Worm (Caenorhabditis elegans) whole organism, L4/young adult: Measurements from ENCODE around the gene Y55F3C.17.

Source experiments
- W03F9.2 ChIP-seq: fragments of 150-350 bp; optimal IDR thresholded peaks from 2 replicates; lab custom pipeline; 2014; ENCODE audit warnings: missing biosample characterization, missing genetic modification characterization
- dao-5 ChIP-seq: sonication (generic microtip); optimal IDR thresholded peaks from 2 replicates; lab custom pipeline; 2016; ENCODE audit warnings: missing genotype, missing genetic modification characterization, moderate library complexity, missing compliant biosample characterization
- him-1 ChIP-seq: sonication (generic microtip); optimal IDR thresholded peaks from 2 replicates; lab custom pipeline; 2016; ENCODE audit warnings: missing genotype, missing genetic modification reagents, missing genetic modification characterization, missing compliant biosample characterization

Gene Y55F3C.17

DNA sequence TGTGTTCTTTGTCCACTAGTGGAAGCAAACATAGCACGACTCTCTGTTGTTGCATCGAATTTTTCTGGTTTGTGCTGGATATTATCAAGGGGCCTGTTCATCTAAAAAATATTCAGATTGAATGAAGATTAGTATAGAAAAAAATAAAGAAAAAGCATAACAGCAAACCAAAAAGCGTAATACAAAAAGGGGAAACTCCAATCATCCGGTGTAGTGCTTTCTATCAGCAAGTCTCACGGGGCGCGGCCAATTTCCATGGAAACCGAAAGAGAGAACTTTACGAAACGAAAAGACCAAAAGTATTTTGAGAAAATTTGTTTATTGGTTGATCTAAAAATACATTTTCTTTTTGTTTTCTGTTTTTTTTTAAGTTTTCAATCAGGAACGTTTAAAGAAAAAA is at the start of gene Y55F3C.17:
Gene Y55F3C.17, minus strand, starts transcription at position 101 of the 400 bp plus-strand sequence.
- TF ChIP-seq dao-5 (tag; lab: Kevin White, UChicago): no peak
- no peak for TF ChIP-seq him-1 (tag; lab: Kevin White, UChicago)

ce11 chrIV:746333-746732 is 48.1 kb upstream of the Y55F3C.17 start:
- TF ChIP-seq W03F9.2 (tag; lab: Kevin White, UChicago) (no peak), him-1 (tag; lab: Kevin White, UChicago) (no peak), dao-5 (tag; lab: Kevin White, UChicago) (no peak)

- TF ChIP-seq W03F9.2 (tag; lab: Kevin White, UChicago) (no peak), dao-5 (tag; lab: Kevin White, UChicago) (no peak), him-1 (tag; lab: Kevin White, UChicago) (no peak)
These were observed 43.6 kb upstream of the Y55F3C.17 start for ce11 chrIV:741831-742230.

DNA sequence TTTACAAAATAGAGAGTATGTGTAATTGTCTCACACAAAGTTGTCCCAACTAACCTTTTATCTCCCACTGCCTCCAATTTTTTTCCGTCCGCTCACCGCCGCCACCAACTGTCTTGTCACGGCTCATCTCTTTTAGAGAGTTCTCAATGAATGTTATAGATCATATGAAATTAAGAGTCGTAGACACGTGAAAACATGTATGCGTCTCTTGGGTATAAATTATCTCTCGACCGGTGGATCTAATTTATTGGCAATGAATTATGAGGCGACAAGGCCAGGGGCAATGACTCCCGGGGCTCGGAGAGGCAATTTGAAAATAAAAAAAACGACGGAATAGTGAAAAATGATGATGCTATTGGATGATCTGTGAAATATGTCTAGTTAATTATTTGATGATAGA is 42.5 kb upstream of the Y55F3C.17 start:
- no peak for TF ChIP-seq him-1 (tag; lab: Kevin White, UChicago)
- no peak for TF ChIP-seq dao-5 (tag; lab: Kevin White, UChicago)
- TF ChIP-seq W03F9.2 (tag; lab: Kevin White, UChicago): no peak

DNA sequence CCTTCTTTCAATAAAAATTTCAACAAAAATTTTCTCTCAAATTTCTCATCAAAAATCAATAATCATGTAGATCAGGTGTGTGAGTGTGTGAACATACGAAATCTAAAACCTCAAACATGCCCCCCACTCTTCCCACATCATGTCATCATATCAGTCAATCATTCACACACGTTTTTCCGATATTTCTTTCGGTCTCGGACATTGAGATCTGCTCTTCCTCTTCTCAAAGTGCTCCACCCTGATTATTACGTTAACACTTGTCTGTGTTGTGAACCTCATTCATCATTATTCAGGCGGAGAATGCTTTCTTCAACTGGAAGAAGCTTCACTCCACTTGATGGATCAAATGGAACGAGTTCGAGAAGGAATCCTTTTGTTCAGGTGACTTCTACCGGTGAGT is 38.2 kb upstream of the Y55F3C.17 start, which contains the start of gene kvs-5:
Gene kvs-5, plus strand, starts transcription at position 301 of the 400 bp plus-strand sequence.
- TF ChIP-seq him-1 (tag; lab: Kevin White, UChicago): no peak
- no peak for TF ChIP-seq W03F9.2 (tag; lab: Kevin White, UChicago)

DNA sequence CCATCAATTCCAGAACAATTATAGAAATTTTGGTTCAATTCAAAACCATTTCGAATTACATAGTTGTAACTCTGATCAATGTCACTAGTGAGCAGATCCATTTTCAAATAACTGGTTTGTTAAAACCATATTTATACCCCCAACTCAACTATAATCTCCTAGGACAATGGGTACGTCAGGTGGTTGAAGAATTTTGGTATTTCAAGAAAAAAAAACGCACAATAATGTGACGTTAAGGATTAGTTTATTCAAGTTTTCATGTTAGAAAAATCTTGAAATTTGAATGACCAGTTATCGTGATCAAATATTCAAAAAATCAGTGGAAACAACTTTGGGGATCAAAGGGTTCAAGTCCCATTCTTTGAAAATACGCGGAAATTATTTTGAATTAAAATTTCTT is 32.7 kb upstream of the Y55F3C.17 start, which contains the start of gene srt-24:
Gene srt-24, minus strand, starts transcription at position 101 of the 400 bp plus-strand sequence.
- TF ChIP-seq W03F9.2 (tag; lab: Kevin White, UChicago) (no peak), dao-5 (tag; lab: Kevin White, UChicago) (no peak), him-1 (tag; lab: Kevin White, UChicago) (no peak)

ce11 chrIV:728095-728494 is 29.9 kb upstream of the Y55F3C.17 start, which contains the start of gene Y55F3C.9:
Gene Y55F3C.9 (minus strand): TSS chrIV:728195.
- TF ChIP-seq W03F9.2 (tag; lab: Kevin White, UChicago) (no peak), him-1 (tag; lab: Kevin White, UChicago) (no peak), dao-5 (tag; lab: Kevin White, UChicago) (no peak)

DNA sequence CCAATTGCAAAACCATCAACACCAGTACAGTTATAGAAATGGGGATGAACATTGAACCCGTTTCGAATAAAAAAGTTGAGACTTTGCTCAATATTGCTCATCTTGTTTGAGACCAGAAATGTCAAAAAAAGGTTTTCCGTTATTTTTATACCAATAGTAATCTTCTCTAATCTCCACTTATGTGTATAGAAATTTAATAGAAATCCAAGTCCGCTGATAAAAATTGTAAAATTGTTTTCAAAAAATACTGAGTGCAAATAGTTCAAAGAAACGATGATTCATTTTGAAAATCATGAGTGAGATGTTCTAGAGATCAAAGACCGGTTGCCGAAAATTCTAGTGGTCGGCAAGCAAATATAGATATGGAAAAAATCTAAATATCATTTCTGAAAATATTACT is 21.1 kb upstream of the Y55F3C.17 start, which contains the start of gene Y55F3C.10:
Gene Y55F3C.10, minus strand, starts transcription at position 101 of the 400 bp plus-strand sequence.
- TF ChIP-seq him-1 (tag; lab: Kevin White, UChicago) (no peak), W03F9.2 (tag; lab: Kevin White, UChicago) (no peak), dao-5 (tag; lab: Kevin White, UChicago) (no peak)

ce11 chrIV:716323-716722 is 18.1 kb upstream of the Y55F3C.17 start, which contains the start of gene clec-164:
Gene clec-164 (plus strand): TSS chrIV:716623.
- TF ChIP-seq W03F9.2 (tag; lab: Kevin White, UChicago) (no peak), dao-5 (tag; lab: Kevin White, UChicago) (no peak), him-1 (tag; lab: Kevin White, UChicago) (no peak)

DNA sequence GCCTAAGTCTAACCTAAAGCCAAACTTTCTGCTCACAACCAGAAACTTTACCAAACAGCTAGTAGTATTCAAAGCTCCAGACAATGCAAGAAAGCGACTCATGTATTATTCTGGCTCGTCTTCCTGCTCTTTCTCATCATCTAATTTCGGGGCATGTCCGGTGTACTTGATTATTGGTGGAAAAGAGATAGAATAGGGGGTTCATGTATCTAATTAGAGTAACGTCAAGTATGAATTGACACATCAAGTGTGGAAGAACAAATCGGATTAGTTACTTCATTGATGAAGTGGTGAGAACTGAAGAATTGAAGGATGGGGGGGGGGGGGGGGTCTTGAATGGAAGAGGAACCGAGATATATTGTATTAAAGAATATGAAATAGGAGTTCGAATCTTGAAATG is 17.2 kb upstream of the Y55F3C.17 start:
- TF ChIP-seq dao-5 (tag; lab: Kevin White, UChicago): no peak
- TF ChIP-seq W03F9.2 (tag; lab: Kevin White, UChicago): no peak
- no peak for TF ChIP-seq him-1 (tag; lab: Kevin White, UChicago)

- no peak for TF ChIP-seq dao-5 (tag; lab: Kevin White, UChicago)
- TF ChIP-seq him-1 (tag; lab: Kevin White, UChicago): no peak
- no peak for TF ChIP-seq W03F9.2 (tag; lab: Kevin White, UChicago)
These were observed 9.4 kb upstream of the Y55F3C.17 start, which contains the start of gene cutl-26 for ce11 chrIV:707635-708034. Gene cutl-26 (minus strand): TSS chrIV:707735.

DNA sequence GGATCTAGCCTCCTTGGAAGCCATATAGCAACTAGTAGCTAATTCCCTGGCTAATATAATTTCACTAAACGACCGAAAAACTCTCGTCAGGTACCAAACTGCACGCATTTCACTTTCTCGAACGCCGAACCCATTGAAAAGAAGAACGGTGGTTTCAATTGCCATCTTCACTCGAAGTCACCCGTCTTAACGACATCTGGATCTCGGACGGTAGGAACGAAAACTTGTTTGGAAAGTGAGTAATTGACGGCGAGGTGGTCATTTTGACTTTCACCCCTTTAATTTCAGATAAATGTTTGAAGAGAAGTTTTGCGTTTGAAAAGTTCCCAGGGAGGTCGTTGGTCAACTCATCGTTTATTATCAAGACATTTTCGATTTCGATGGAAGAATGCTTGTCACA is 13.5 kb downstream of the Y55F3C.17 start:
- no peak for TF ChIP-seq him-1 (tag; lab: Kevin White, UChicago)
- TF ChIP-seq dao-5 (tag; lab: Kevin White, UChicago): no peak
- TF ChIP-seq W03F9.2 (tag; lab: Kevin White, UChicago): no peak

DNA sequence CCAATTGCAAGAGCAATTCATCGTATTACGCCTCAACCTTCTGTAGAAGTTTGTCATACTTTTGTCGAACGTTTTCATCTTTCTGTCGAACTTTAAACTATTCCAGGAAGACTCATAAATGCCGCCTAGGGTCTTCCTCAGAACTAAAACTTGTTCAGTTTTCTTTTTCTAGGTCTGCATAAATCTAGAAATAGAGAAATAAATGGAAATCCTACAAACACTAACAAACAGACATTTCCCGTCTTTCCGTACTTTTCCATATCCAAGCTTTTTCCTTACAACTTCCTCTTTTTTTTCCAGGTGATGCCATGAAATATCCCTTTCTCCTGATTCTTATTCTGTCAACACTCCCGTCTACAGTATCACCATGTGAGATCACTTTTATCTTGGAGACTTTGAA is 14.0 kb downstream of the Y55F3C.17 start, which contains the start of gene cutl-28:
Gene cutl-28, plus strand, starts transcription at position 301 of the 400 bp plus-strand sequence.
- TF ChIP-seq him-1 (tag; lab: Kevin White, UChicago): no peak
- TF ChIP-seq dao-5 (tag; lab: Kevin White, UChicago): no peak
- no peak for TF ChIP-seq W03F9.2 (tag; lab: Kevin White, UChicago)

DNA sequence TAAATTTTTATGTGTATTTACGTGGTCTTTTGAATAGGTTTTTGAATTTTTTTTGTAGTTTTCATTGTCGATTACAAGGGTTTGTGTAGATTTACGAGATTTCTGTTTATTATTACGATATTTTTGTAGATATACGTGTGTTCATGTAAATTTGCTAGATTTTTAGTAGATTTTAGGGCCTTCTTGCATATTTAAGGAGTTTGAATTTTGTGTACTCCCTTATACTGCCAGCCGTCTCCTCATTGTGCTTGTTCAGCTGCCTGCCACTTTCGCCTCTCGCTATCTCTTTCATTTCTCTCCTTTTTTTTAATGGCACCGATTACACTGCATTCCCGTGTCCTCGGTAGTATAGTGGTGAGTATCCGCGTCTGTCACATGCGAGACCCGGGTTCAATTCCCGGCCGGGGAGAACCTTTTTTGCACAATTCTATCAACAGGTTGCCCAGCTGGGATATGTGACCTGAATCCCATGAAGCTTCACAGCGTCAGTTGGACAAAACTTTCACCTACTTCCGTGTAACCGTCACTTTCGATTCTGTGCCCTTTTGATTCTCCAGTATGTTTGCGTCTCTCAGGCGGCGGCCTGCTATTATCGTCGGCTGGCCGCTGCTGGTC is 15.4 kb downstream of the Y55F3C.17 start:
- peak; percentile 41 for TF ChIP-seq him-1 (tag; lab: Kevin White, UChicago)
- peak; percentile 57 for TF ChIP-seq dao-5 (tag; lab: Kevin White, UChicago)
- TF ChIP-seq W03F9.2 (tag; lab: Kevin White, UChicago): no peak
